Fruit fly (Drosophila melanogaster): Measurements from ENCODE around the gene CG33764.

Gene CG33764

dm6 chr3L:4232227-4232626, 35.1 kb downstream of the CG33764 start (continued):
- TF ChIP-seq CG5180 (GFP tag; optimal IDR thresholded peaks at IDR 0.05) (peak; percentile 32), CG13624 (GFP tag; optimal IDR thresholded peaks at IDR 0.05) (no peak), Tbp (GFP tag; optimal IDR thresholded peaks at IDR 0.05) (no peak), CG4282 (GFP tag; optimal IDR thresholded peaks at IDR 0.05) (no peak), sna (GFP tag; IDR thresholded peaks at IDR 0.05; ENCODE audit: partially characterized antibody) (no peak), Atf-2 (GFP tag; optimal IDR thresholded peaks at IDR 0.05) (no peak), sim (GFP tag; IDR thresholded peaks at IDR 0.05) (no peak), dimm (GFP tag; IDR thresholded peaks at IDR 0.05) (no peak), CG6791 (GFP tag; IDR thresholded peaks at IDR 0.05; ENCODE audit: partially characterized antibody) (no peak), CG1233 (GFP tag; optimal IDR thresholded peaks at IDR 0.05) (no peak), CG7357 (GFP tag; IDR thresholded peaks at IDR 0.05) (no peak), CG32532 (GFP tag; IDR thresholded peaks at IDR 0.05) (no peak), Ada2b (GFP tag; IDR thresholded peaks at IDR 0.05) (no peak), tup (GFP tag; optimal IDR thresholded peaks at IDR 0.05) (no peak), CG14710 (tag; optimal IDR thresholded peaks at IDR 0.05) (no peak), sisA (GFP tag; IDR thresholded peaks at IDR 0.05) (no peak), CG6272 (GFP tag; IDR thresholded peaks at IDR 0.05) (0 out of 2 replicates have a peak, but pooled peaks have one; percentile 32), CG17568 (GFP tag; optimal IDR thresholded peaks at IDR 0.05) (no peak), fru (optimal IDR thresholded peaks at IDR 0.05) (no peak), CG10543 (GFP tag; optimal IDR thresholded peaks at IDR 0.05) (peak; percentile 11), seq (GFP tag; IDR thresholded peaks at IDR 0.05) (0 out of 2 replicates have a peak, but pooled peaks have one; percentile 15), prd (optimal IDR thresholded peaks at IDR 0.05) (no peak), prd (GFP tag; IDR thresholded peaks at IDR 0.05) (no peak), CG15479 (GFP tag; optimal IDR thresholded peaks at IDR 0.05) (peak; percentile 64), CG2875 (GFP tag; optimal IDR thresholded peaks at IDR 0.05) (no peak), ro (GFP tag; IDR thresholded peaks at IDR 0.05) (no peak), slp2 (GFP tag; optimal IDR thresholded peaks at IDR 0.05) (no peak), CG18599 (GFP tag; optimal IDR thresholded peaks at IDR 0.05) (no peak), nerfin-1 (tag; optimal IDR thresholded peaks at IDR 0.05) (no peak), hbn (GFP tag; IDR thresholded peaks at IDR 0.05; ENCODE audit: partially characterized antibody) (no peak), sr (GFP tag; IDR thresholded peaks at IDR 0.05) (no peak), CG11093 (GFP tag; IDR thresholded peaks at IDR 0.05) (no peak), bbx (GFP tag; IDR thresholded peaks at IDR 0.05; ENCODE audit: partially characterized antibody) (0 out of 2 replicates have a peak, but pooled peaks have one; percentile 23), CG2889 (GFP tag; IDR thresholded peaks at IDR 0.05) (no peak), sens (GFP tag) (no peak), Kr (GFP tag; optimal IDR thresholded peaks at IDR 0.05) (peak; percentile 34), CG13894 (tag; optimal IDR thresholded peaks at IDR 0.05) (no peak), lov (optimal IDR thresholded peaks at IDR 0.05) (no peak), lov (GFP tag; IDR thresholded peaks at IDR 0.05) (0 out of 3 replicates have a peak, but pooled peaks have one; percentile 61), CrebB (tag; optimal IDR thresholded peaks at IDR 0.05) (no peak), Nf-YC (tag; optimal IDR thresholded peaks at IDR 0.05) (peak; percentile 3), NC2β (GFP tag; optimal IDR thresholded peaks at IDR 0.05) (no peak), tio (GFP tag; optimal IDR thresholded peaks at IDR 0.05) (no peak), zfh2 (GFP tag; optimal IDR thresholded peaks at IDR 0.05) (no peak), HLHmδ (GFP tag; optimal IDR thresholded peaks at IDR 0.05) (peak; percentile 53), CG10366 (GFP tag; IDR thresholded peaks at IDR 0.05) (no peak), jing (GFP tag; optimal IDR thresholded peaks at IDR 0.05) (no peak), gcm (GFP tag; optimal IDR thresholded peaks at IDR 0.05) (peak; percentile 56), CG7372 (GFP tag; IDR thresholded peaks at IDR 0.05) (no peak), CHES-1-like (GFP tag; optimal IDR thresholded peaks at IDR 0.05) (no peak), CG7987 (GFP tag; optimal IDR thresholded peaks at IDR 0.05) (no peak), Gug (GFP tag; IDR thresholded peaks at IDR 0.05) (no peak), CG10959 (GFP tag; IDR thresholded peaks at IDR 0.05) (no peak)
